Worm (Caenorhabditis elegans): ENCODE data around the gene C42D4.13.

The C42D4.13 gene

ce11 chrIV:7153362-7153761 is 34.6 kb downstream of the C42D4.13 start, which contains the start of gene C34D4.3:
TSS of gene C34D4.3 (plus strand) at chrIV:7153662.
- TF ChIP-seq ztf-29 (GFP tag; IDR thresholded peaks at IDR 0.05) (no peak), klf-2 (GFP tag; conservative IDR thresholded peaks at IDR 0.05) (no peak), T22C8.4 (GFP tag; IDR thresholded peaks at IDR 0.05) (no peak), cog-1 (tag; optimal IDR thresholded peaks at IDR 0.05) (no peak), med-1 (GFP tag; optimal IDR thresholded peaks at IDR 0.05; ENCODE audit: insufficient read depth) (no peak), flt-1 (GFP tag; IDR thresholded peaks at IDR 0.05) (no peak), tab-1 (GFP tag; IDR thresholded peaks at IDR 0.05) (no peak), ztf-23 (GFP tag; IDR thresholded peaks at IDR 0.05) (no peak), ref-1 (GFP tag; conservative IDR thresholded peaks at IDR 0.05) (no peak)

- no peak for TF ChIP-seq med-1 (GFP tag; optimal IDR thresholded peaks at IDR 0.05; ENCODE audit: insufficient read depth)
Measured at ce11 chrIV:7152409-7152808, 35.5 kb downstream of the C42D4.13 start, which contains the start of gene col-113. TSS of gene col-113 (minus strand) at chrIV:7152509.

DNA sequence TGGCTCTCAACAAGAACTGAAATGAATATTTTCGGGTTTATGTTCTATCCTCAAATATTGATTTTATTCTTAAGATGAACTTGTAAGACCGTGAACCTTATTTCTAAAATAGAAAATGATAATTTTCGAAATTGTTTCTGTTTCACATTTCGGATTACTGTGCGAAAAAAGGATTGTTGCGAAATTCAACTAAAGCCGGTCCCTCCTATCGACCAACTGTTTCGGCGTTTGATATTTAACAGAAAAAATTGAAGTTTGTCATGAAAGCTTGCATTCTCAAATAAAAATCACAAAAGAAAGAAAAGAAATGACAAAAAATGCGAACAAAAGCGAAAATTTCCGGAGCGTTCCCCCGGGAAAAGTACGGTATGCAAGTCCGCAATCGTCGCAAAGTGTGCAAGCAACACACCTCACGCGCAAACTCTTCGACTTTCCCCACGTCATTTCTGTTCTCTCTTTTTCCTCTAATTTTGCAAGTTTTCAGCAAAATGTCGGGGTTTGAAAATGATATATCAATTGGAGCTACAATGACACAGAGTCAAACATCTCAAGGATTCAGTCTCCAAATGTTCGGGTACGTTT is 38.8 kb downstream of the C42D4.13 start, which contains the start of gene C34D4.4:
Gene C34D4.4 (plus strand): TSS at position 342 of the 582 bp plus-strand sequence.
- no peak for TF ChIP-seq ztf-29 (GFP tag; IDR thresholded peaks at IDR 0.05)
- no peak for TF ChIP-seq ztf-23 (GFP tag; IDR thresholded peaks at IDR 0.05)
- no peak for TF ChIP-seq T22C8.4 (GFP tag; IDR thresholded peaks at IDR 0.05)
- TF ChIP-seq cog-1 (tag; optimal IDR thresholded peaks at IDR 0.05), result no peak
- TF ChIP-seq ref-1 (GFP tag; conservative IDR thresholded peaks at IDR 0.05), result no peak
- no peak for TF ChIP-seq flt-1 (GFP tag; IDR thresholded peaks at IDR 0.05)
- TF ChIP-seq tab-1 (GFP tag; IDR thresholded peaks at IDR 0.05), result no peak
- no peak for TF ChIP-seq med-1 (GFP tag; optimal IDR thresholded peaks at IDR 0.05; ENCODE audit: insufficient read depth)
- no peak for TF ChIP-seq klf-2 (GFP tag; conservative IDR thresholded peaks at IDR 0.05)

- TF ChIP-seq tab-1 (GFP tag; IDR thresholded peaks at IDR 0.05) (no peak), ztf-29 (GFP tag; IDR thresholded peaks at IDR 0.05) (no peak), cog-1 (tag; optimal IDR thresholded peaks at IDR 0.05) (no peak)
Measured at ce11 chrIV:7147722-7148121, 40.2 kb downstream of the C42D4.13 start.

ce11 chrIV:7144670-7145257 is 43.2 kb downstream of the C42D4.13 start, which contains the start of gene hecd-1:
TSS of gene hecd-1 (minus strand) at chrIV:7144720.
- TF ChIP-seq ztf-29 (GFP tag; IDR thresholded peaks at IDR 0.05), result no peak
- TF ChIP-seq flt-1 (GFP tag; IDR thresholded peaks at IDR 0.05), result no peak
- no peak for TF ChIP-seq ref-1 (GFP tag; conservative IDR thresholded peaks at IDR 0.05)
- TF ChIP-seq klf-2 (GFP tag; conservative IDR thresholded peaks at IDR 0.05), result no peak
- TF ChIP-seq T22C8.4 (GFP tag; IDR thresholded peaks at IDR 0.05), result no peak
- TF ChIP-seq tab-1 (GFP tag; IDR thresholded peaks at IDR 0.05), result no peak
- no peak for TF ChIP-seq ztf-23 (GFP tag; IDR thresholded peaks at IDR 0.05)
- no peak for TF ChIP-seq med-1 (GFP tag; optimal IDR thresholded peaks at IDR 0.05; ENCODE audit: insufficient read depth)
- no peak for TF ChIP-seq cog-1 (tag; optimal IDR thresholded peaks at IDR 0.05)

ce11 chrIV:7139143-7139542 is 48.8 kb downstream of the C42D4.13 start:
- no peak for TF ChIP-seq ztf-23 (GFP tag; IDR thresholded peaks at IDR 0.05)
- no peak for TF ChIP-seq tab-1 (GFP tag; IDR thresholded peaks at IDR 0.05)
- no peak for TF ChIP-seq klf-2 (GFP tag; conservative IDR thresholded peaks at IDR 0.05)
- no peak for TF ChIP-seq med-1 (GFP tag; optimal IDR thresholded peaks at IDR 0.05; ENCODE audit: insufficient read depth)
- TF ChIP-seq ztf-29 (GFP tag; IDR thresholded peaks at IDR 0.05), result no peak
- TF ChIP-seq cog-1 (tag; optimal IDR thresholded peaks at IDR 0.05), result no peak
- no peak for TF ChIP-seq flt-1 (GFP tag; IDR thresholded peaks at IDR 0.05)
